Fruit fly (Drosophila melanogaster) whole organism, embryonic: ENCODE data around the gene Polr1B.

Experiments
- Antp ChIP-seq: fragments of 200-800 bp; sonication (Bioruptor generic); optimal IDR thresholded peaks from 3 replicates; lab custom pipeline; 2016; ENCODE audit warnings: missing biosample characterization, missing genetic modification characterization
- BEAF-32 ChIP-seq: fragments of 200-800 bp; sonication (Bioruptor generic); optimal IDR thresholded peaks from 3 replicates; lab custom pipeline; 2017; ENCODE audit warnings: missing biosample characterization, missing genetic modification characterization, mild to moderate bottlenecking, moderate library complexity, missing genetic modification reagents
- CG10654 ChIP-seq: fragments of 200-800 bp; sonication (Bioruptor generic); optimal IDR thresholded peaks from 2 replicates; lab custom pipeline; 2016; ENCODE audit warnings: missing biosample characterization, missing genetic modification characterization
- CG11723 ChIP-seq: fragments of 200-800 bp; sonication (Bioruptor generic); optimal IDR thresholded peaks from 2 replicates; lab custom pipeline; 2017; ENCODE audit warnings: missing biosample characterization, mild to moderate bottlenecking, missing genetic modification characterization
- CG12299 ChIP-seq: fragments of 200-800 bp; sonication (Bioruptor generic); optimal IDR thresholded peaks from 2 replicates; lab custom pipeline; 2018; ENCODE audit warnings: missing biosample characterization, mild to moderate bottlenecking, missing genetic modification characterization
- CG13287 ChIP-seq: fragments of 200-800 bp; sonication (Bioruptor generic); IDR thresholded peaks from 2 replicates; pipeline ENCODE4 v1.3.6; 2022; ENCODE audit warnings: missing biosample characterization, missing genetic modification characterization; ENCODE audit not compliant: partially characterized antibody
- CG13424 ChIP-seq: fragments of 200-800 bp; sonication (Bioruptor generic); optimal IDR thresholded peaks from 2 replicates; lab custom pipeline; 2019; ENCODE audit warnings: missing biosample characterization, mild to moderate bottlenecking, missing genetic modification characterization, moderate library complexity
- CG13624 ChIP-seq: fragments of 200-800 bp; sonication (Bioruptor generic); optimal IDR thresholded peaks from 2 replicates; lab custom pipeline; 2016; ENCODE audit warnings: missing biosample characterization, missing genetic modification characterization
- CG16815 ChIP-seq: fragments of 200-800 bp; sonication (Bioruptor generic); optimal IDR thresholded peaks from 3 replicates; lab custom pipeline; 2017; ENCODE audit warnings: missing biosample characterization, mild to moderate bottlenecking, missing genetic modification characterization
- CG17186 ChIP-seq: fragments of 200-800 bp; sonication (Bioruptor generic); optimal IDR thresholded peaks from 3 replicates; lab custom pipeline; 2017; ENCODE audit warnings: missing biosample characterization, missing genetic modification reagents, missing genetic modification characterization
- CG17829 ChIP-seq: fragments of 200-800 bp; optimal IDR thresholded peaks from 2 replicates; lab custom pipeline; 2019; ENCODE audit warnings: missing biosample characterization, mild to moderate bottlenecking, missing genetic modification characterization, moderate library complexity
- CG18011 ChIP-seq: fragments of 200-800 bp; sonication (Bioruptor generic); optimal IDR thresholded peaks from 2 replicates; lab custom pipeline; 2017; ENCODE audit warnings: missing biosample characterization, missing genetic modification characterization, mild to moderate bottlenecking, moderate library complexity, missing genotype
- CG31388 ChIP-seq: fragments of 200-800 bp; sonication (Bioruptor generic); optimal IDR thresholded peaks from 2 replicates; lab custom pipeline; 2016; ENCODE audit warnings: missing biosample characterization, missing genetic modification characterization
- CG3281 ChIP-seq: fragments of 200-800 bp; sonication (Bioruptor generic); optimal IDR thresholded peaks from 3 replicates; lab custom pipeline; 2017; ENCODE audit warnings: missing biosample characterization, mild to moderate bottlenecking, missing genetic modification characterization
- CG4730 ChIP-seq: fragments of 200-800 bp; sonication (Bioruptor generic); IDR thresholded peaks from 2 replicates; pipeline ENCODE4 v1.3.6; 2022; ENCODE audit warnings: missing biosample characterization, missing genetic modification characterization
- CG6654 ChIP-seq: fragments of 200-800 bp; sonication (Bioruptor generic); optimal IDR thresholded peaks from 2 replicates; lab custom pipeline; 2017; ENCODE audit warnings: missing biosample characterization, mild to moderate bottlenecking, missing genetic modification characterization
- CG6689 ChIP-seq: fragments of 200-800 bp; sonication (Bioruptor generic); IDR thresholded peaks from 2 replicates; pipeline ENCODE4 v1.3.6; 2022; ENCODE audit warnings: missing biosample characterization, missing genetic modification characterization
- CG7357 ChIP-seq: fragments of 200-800 bp; sonication (Bioruptor generic); IDR thresholded peaks from 3 replicates; pipeline ENCODE4 v1.3.6; 2022; ENCODE audit warnings: missing biosample characterization, missing genetic modification characterization
- CG7372 ChIP-seq: fragments of 200-800 bp; sonication (Bioruptor generic); IDR thresholded peaks from 2 replicates; pipeline ENCODE4 v1.3.6; 2022; ENCODE audit warnings: missing biosample characterization, missing genetic modification characterization
- CG8290 ChIP-seq, 3 experiments: fragments of 200-800 bp; sonication (Bioruptor generic); optimal IDR thresholded peaks; 2 replicates each; lab custom pipeline; 2016 to 2019; ENCODE audit warnings: missing biosample characterization in 3 of 3, missing genetic modification characterization in 3 of 3, mild to moderate bottlenecking in 2 of 3, moderate library complexity in 1 of 3
- CG9437 ChIP-seq: fragments of 200-800 bp; sonication (Bioruptor generic); optimal IDR thresholded peaks from 2 replicates; lab custom pipeline; 2018; ENCODE audit warnings: missing biosample characterization, mild to moderate bottlenecking, missing genetic modification characterization
- CG9817 ChIP-seq: fragments of 200-800 bp; sonication (Bioruptor generic); optimal IDR thresholded peaks from 2 replicates; lab custom pipeline; 2018; ENCODE audit warnings: missing biosample characterization, mild to moderate bottlenecking, missing genetic modification characterization, moderate library complexity
- CG9932 ChIP-seq: fragments of 200-800 bp; sonication (Bioruptor generic); IDR thresholded peaks from 2 replicates; pipeline ENCODE4 v1.3.6; 2022; ENCODE audit warnings: missing biosample characterization, missing genetic modification characterization
- Dad ChIP-seq: fragments of 200-800 bp; sonication (Bioruptor generic); optimal IDR thresholded peaks from 3 replicates; lab custom pipeline; 2016; ENCODE audit warnings: missing biosample characterization, missing genetic modification characterization
- Dfd ChIP-seq, 2 experiments: fragments of >200 bp; optimal IDR thresholded peaks; 2 replicates each; lab custom pipeline; 2017; ENCODE audit warnings: missing biosample characterization in 2 of 2, missing genetic modification characterization in 2 of 2
- HLH4C ChIP-seq: fragments of 200-800 bp; sonication (Bioruptor generic); IDR thresholded peaks from 3 replicates; pipeline ENCODE4 v1.3.6; 2022; ENCODE audit warnings: missing biosample characterization, missing genetic modification characterization; ENCODE audit not compliant: partially characterized antibody
- Hr3 ChIP-seq: fragments of 200-800 bp; sonication (Bioruptor generic); optimal IDR thresholded peaks from 3 replicates; lab custom pipeline; 2016; ENCODE audit warnings: missing biosample characterization, missing genetic modification characterization
- Kr ChIP-seq: fragments of 200-800 bp; sonication (Bioruptor generic); optimal IDR thresholded peaks from 2 replicates; lab custom pipeline; 2017; ENCODE audit warnings: missing biosample characterization, mild to moderate bottlenecking, missing genetic modification characterization
- Lim3 ChIP-seq: fragments of 200-800 bp; sonication (Bioruptor generic); IDR thresholded peaks from 2 replicates; pipeline ENCODE4 v1.3.6; 2022; ENCODE audit warnings: missing biosample characterization, missing genetic modification characterization
- NfI ChIP-seq: fragments of 200-800 bp; sonication (Bioruptor generic); optimal IDR thresholded peaks from 3 replicates; lab custom pipeline; 2018; ENCODE audit warnings: missing biosample characterization, mild to moderate bottlenecking, missing genetic modification characterization, moderate library complexity
- Scr ChIP-seq: fragments of 200-800 bp; sonication (Bioruptor generic); IDR thresholded peaks from 2 replicates; pipeline ENCODE4 v1.3.6; 2022; ENCODE audit warnings: missing biosample characterization, missing genetic modification characterization; ENCODE audit not compliant: partially characterized antibody
- Sin3A ChIP-seq: fragments of >200 bp; optimal IDR thresholded peaks from 2 replicates; lab custom pipeline; 2018
- Tbp ChIP-seq: fragments of >200 bp; optimal IDR thresholded peaks from 2 replicates; lab custom pipeline; 2018; ENCODE audit warnings: missing biosample characterization, missing genetic modification characterization
- Usf ChIP-seq: fragments of 200-800 bp; sonication (Bioruptor generic); optimal IDR thresholded peaks from 2 replicates; lab custom pipeline; 2017; ENCODE audit warnings: missing genotype, missing biosample characterization, missing genetic modification characterization
- YL-1 ChIP-seq: fragments of 200-800 bp; sonication (Bioruptor generic); optimal IDR thresholded peaks from 3 replicates; lab custom pipeline; 2017; ENCODE audit warnings: missing biosample characterization, mild to moderate bottlenecking, missing genetic modification characterization
- ash1 ChIP-seq: fragments of 200-800 bp; sonication (Bioruptor generic); optimal IDR thresholded peaks from 2 replicates; lab custom pipeline; 2018; ENCODE audit warnings: missing biosample characterization, mild to moderate bottlenecking, missing genetic modification characterization
- bowl ChIP-seq: fragments of 200-800 bp; sonication (Bioruptor generic); IDR thresholded peaks from 2 replicates; pipeline ENCODE4 v1.3.6; 2022; ENCODE audit warnings: missing biosample characterization, missing genetic modification characterization
- cg ChIP-seq: fragments of 200-800 bp; sonication (Bioruptor generic); optimal IDR thresholded peaks from 3 replicates; lab custom pipeline; 2019; ENCODE audit warnings: missing biosample characterization, mild to moderate bottlenecking, missing genetic modification characterization, moderate library complexity
- eve ChIP-seq, 2 experiments: fragments of >200 bp; optimal IDR thresholded peaks; 2 replicates each; lab custom pipeline; 2017; ENCODE audit warnings: missing biosample characterization in 2 of 2, missing genetic modification characterization in 2 of 2
- fd64A ChIP-seq: fragments of 200-800 bp; sonication (Bioruptor generic); optimal IDR thresholded peaks from 3 replicates; lab custom pipeline; 2018; ENCODE audit warnings: missing biosample characterization, mild to moderate bottlenecking, missing genetic modification characterization
- gcm ChIP-seq: fragments of 200-800 bp; sonication (Bioruptor generic); optimal IDR thresholded peaks from 2 replicates; lab custom pipeline; 2019; ENCODE audit warnings: missing biosample characterization, mild to moderate bottlenecking, missing genetic modification characterization, moderate library complexity
- grau ChIP-seq: fragments of 200-800 bp; optimal IDR thresholded peaks from 3 replicates; lab custom pipeline; 2019; ENCODE audit warnings: missing biosample characterization, mild to moderate bottlenecking, missing genetic modification characterization, moderate library complexity
- gro ChIP-seq: fragments of 200-800 bp; sonication (Bioruptor generic); optimal IDR thresholded peaks from 2 replicates; lab custom pipeline; 2016; ENCODE audit warnings: missing biosample characterization, missing genetic modification characterization
- gsb ChIP-seq: fragments of 200-800 bp; sonication (Bioruptor generic); IDR thresholded peaks from 2 replicates; pipeline ENCODE4 v1.3.6; 2022; ENCODE audit warnings: missing biosample characterization, missing genetic modification characterization
- pfk ChIP-seq: fragments of 200-800 bp; sonication (Bioruptor generic); optimal IDR thresholded peaks from 2 replicates; lab custom pipeline; 2018; ENCODE audit warnings: missing biosample characterization, mild to moderate bottlenecking, missing genetic modification characterization, moderate library complexity
- pzg ChIP-seq: fragments of 200-800 bp; sonication (Bioruptor generic); optimal IDR thresholded peaks from 3 replicates; lab custom pipeline; 2018; ENCODE audit warnings: missing biosample characterization, mild to moderate bottlenecking, missing genetic modification characterization, moderate library complexity
- run ChIP-seq: fragments of 200-800 bp; sonication (Bioruptor generic); optimal IDR thresholded peaks from 3 replicates; lab custom pipeline; 2018; ENCODE audit warnings: missing biosample characterization, mild to moderate bottlenecking, missing genetic modification characterization
- sisA ChIP-seq: fragments of 200-800 bp; sonication (Bioruptor generic); IDR thresholded peaks from 2 replicates; pipeline ENCODE4 v1.3.6; 2022; ENCODE audit warnings: missing biosample characterization, missing genetic modification characterization
- sob ChIP-seq: fragments of 200-800 bp; sonication (Bioruptor generic); IDR thresholded peaks from 2 replicates; pipeline ENCODE4 v1.3.6; 2022; ENCODE audit warnings: missing biosample characterization, missing genetic modification characterization
- tin ChIP-seq: fragments of 200-800 bp; sonication (Bioruptor generic); optimal IDR thresholded peaks from 3 replicates; lab custom pipeline; 2016; ENCODE audit warnings: missing biosample characterization, missing genetic modification characterization
- yki ChIP-seq: fragments of >200 bp; optimal IDR thresholded peaks from 3 replicates; lab custom pipeline; 2018

Polr1B gene

DNA sequence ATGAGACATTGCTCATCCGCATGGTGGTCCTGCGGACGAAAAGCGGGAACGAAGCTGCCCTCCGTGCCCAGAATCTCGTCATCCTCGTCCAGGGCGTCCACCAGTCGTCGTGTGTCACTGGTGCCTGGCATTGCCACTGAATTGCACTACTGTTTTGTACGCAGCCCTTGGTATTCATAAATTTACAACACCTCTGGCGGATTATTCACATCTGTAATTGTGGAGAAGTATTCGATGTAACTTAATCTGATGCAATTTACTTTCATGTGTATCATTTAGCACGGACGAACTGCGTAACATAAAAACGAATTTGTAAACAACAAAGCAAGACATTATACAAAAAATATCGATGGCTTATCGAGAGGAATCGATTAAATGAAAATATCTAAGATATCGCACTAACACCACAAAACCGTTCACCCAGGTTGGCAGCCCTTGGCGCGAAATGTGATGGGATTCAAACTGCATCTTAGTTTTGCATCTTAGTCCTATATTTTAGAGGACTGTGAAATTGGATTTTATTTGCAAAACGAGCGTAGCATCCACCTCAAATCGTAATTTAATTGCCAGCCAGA, 46.4 kb upstream of the Polr1B start, which contains the start of gene Ent1 (continued):
- TF ChIP-seq Sin3A (lab: Kevin White, UChicago) (peak; percentile 59), pzg (GFP tag; lab: Kevin White, UChicago) (peak; percentile 89), Tbp (no peak), gro (GFP tag; lab: Kevin White, UChicago) (peak; percentile 60), CG12299 (no peak), CG16815 (GFP tag; lab: Kevin White, UChicago) (no peak), Lim3 (GFP tag; lab: Robert Waterston, UW) (no peak), cg (GFP tag; lab: Kevin White, UChicago) (peak; percentile 76), CG13287 (no peak), CG9932 (no peak), fd64A (GFP tag; lab: Kevin White, UChicago) (no peak), Usf (GFP tag; lab: Kevin White, UChicago) (no peak), NfI (GFP tag; lab: Kevin White, UChicago) (no peak), Dad (GFP tag; lab: Kevin White, UChicago) (no peak), CG9817 (tag; lab: Kevin White, UChicago) (no peak), CG8290 (GFP tag; optimal IDR thresholded peaks at IDR 0.05; lab: Kevin White, UChicago) (peak; percentile 41), CG8290 (tag; optimal IDR thresholded peaks at IDR 0.05; lab: Kevin White, UChicago) (peak in 1 of 2 experiments; percentile 61), run (tag; lab: Kevin White, UChicago) (no peak), CG7372 (GFP tag; lab: Robert Waterston, UW) (no peak), CG6689 (GFP tag; lab: Robert Waterston, UW) (no peak), CG17829 (tag; lab: Kevin White, UChicago) (peak; percentile 14), CG4730 (no peak), CG9437 (GFP tag; lab: Kevin White, UChicago) (no peak), Kr (GFP tag; lab: Kevin White, UChicago) (no peak), tin (no peak), Scr (GFP tag; lab: Robert Waterston, UW) (no peak), CG13424 (tag; lab: Kevin White, UChicago) (no peak), CG11723 (GFP tag; lab: Kevin White, UChicago) (no peak), Dfd (GFP tag; optimal IDR thresholded peaks at IDR 0.05; lab: Kevin White, UChicago) (no peak), CG7357 (no peak), ash1 (GFP tag; lab: Kevin White, UChicago) (no peak), gsb (GFP tag; lab: Robert Waterston, UW) (no peak), Antp (no peak), grau (tag; lab: Kevin White, UChicago) (no peak), bowl (GFP tag; lab: Robert Waterston, UW) (no peak), Hr3 (no peak), CG13624 (GFP tag; lab: Kevin White, UChicago) (no peak), yki (lab: Kevin White, UChicago) (no peak), sisA (GFP tag; lab: Robert Waterston, UW) (no peak), CG10654 (no peak), pfk (GFP tag; lab: Kevin White, UChicago) (no peak), gcm (no peak), CG18011 (no peak), eve (GFP tag; optimal IDR thresholded peaks at IDR 0.05; lab: Kevin White, UChicago) (no peak), YL-1 (peak; percentile 64), BEAF-32 (GFP tag; lab: Kevin White, UChicago) (peak; percentile 90), CG3281 (GFP tag; lab: Kevin White, UChicago) (no peak), CG6654 (GFP tag; lab: Kevin White, UChicago) (no peak), CG17186 (GFP tag; lab: Kevin White, UChicago) (peak; percentile 8), HLH4C (GFP tag; lab: Robert Waterston, UW) (no peak), CG31388 (GFP tag; lab: Kevin White, UChicago) (no peak), sob (no peak)
